Fruit fly (Drosophila melanogaster): ENCODE results near the gene CenG1A.

dm6 chr2L:13849125-13849524 is 13.8 kb downstream of the CenG1A start, which contains the start of gene CG7968:
- TF ChIP-seq psq (optimal IDR thresholded peaks at IDR 0.05) (no peak), pan (optimal IDR thresholded peaks at IDR 0.05) (no peak), Dll (optimal IDR thresholded peaks at IDR 0.05) (no peak), usp (GFP tag; optimal IDR thresholded peaks at IDR 0.05) (no peak), CG8478 (optimal IDR thresholded peaks at IDR 0.05) (no peak)

Measured in whole organism.